Worm (Caenorhabditis elegans) whole organism, L3 larva: Measurements from ENCODE around the gene C35B1.5.

Experiments used
- R02D3.7 ChIP-seq: fragments of 150-350 bp; optimal IDR thresholded peaks from 2 replicates; lab custom pipeline; 2014; ENCODE audit warnings: missing biosample characterization, missing genetic modification characterization
- ZK546.5 ChIP-seq: sonication (generic microtip); optimal IDR thresholded peaks from 2 replicates; lab custom pipeline; 2017; ENCODE audit warnings: missing biosample characterization, missing genetic modification characterization
- aly-2 ChIP-seq: fragments of 150-350 bp; optimal IDR thresholded peaks from 2 replicates; lab custom pipeline; 2014; ENCODE audit warnings: missing biosample characterization, missing genetic modification characterization
- ama-1 ChIP-seq: fragments of 150-350 bp; optimal IDR thresholded peaks from 2 replicates; lab custom pipeline; 2018
- ceh-16 ChIP-seq: sonication (generic microtip); optimal IDR thresholded peaks from 2 replicates; lab custom pipeline; 2017; ENCODE audit warnings: missing biosample characterization, missing genetic modification characterization
- ceh-28 ChIP-seq: fragments of 150-350 bp; optimal IDR thresholded peaks from 2 replicates; lab custom pipeline; 2014; ENCODE audit warnings: missing biosample characterization, missing genetic modification reagents, missing genetic modification characterization
- daf-12 ChIP-seq: fragments of 150-350 bp; optimal IDR thresholded peaks from 2 replicates; lab custom pipeline; 2014; ENCODE audit warnings: missing biosample characterization, missing genetic modification reagents, missing genetic modification characterization
- egl-27 ChIP-seq: sonication (generic microtip); optimal IDR thresholded peaks from 4 replicates; lab custom pipeline; 2017; ENCODE audit warnings: missing biosample characterization, missing genetic modification reagents, missing genetic modification characterization
- egl-5 ChIP-seq: fragments of 150-350 bp; optimal IDR thresholded peaks from 2 replicates; lab custom pipeline; 2017; ENCODE audit warnings: missing biosample characterization, missing genetic modification reagents, missing genetic modification characterization, inconsistent platforms
- elt-1 ChIP-seq: fragments of 150-350 bp; optimal IDR thresholded peaks from 2 replicates; lab custom pipeline; 2014; ENCODE audit warnings: missing biosample characterization, missing genetic modification characterization
- elt-2 ChIP-seq: sonication (generic microtip); optimal IDR thresholded peaks from 2 replicates; lab custom pipeline; 2016; ENCODE audit warnings: missing genetic modification reagents, mild to moderate bottlenecking, missing genetic modification characterization, missing compliant biosample characterization
- elt-3 ChIP-seq, 3 experiments: fragments of 150-350 bp in 1 of 3; sonication (generic microtip) in 2 of 3; optimal IDR thresholded peaks; 2 replicates in 2 of 3; 4 replicates in 1 of 3; lab custom pipeline; 2014 to 2017; ENCODE audit warnings: missing biosample characterization in 3 of 3, missing genetic modification characterization in 3 of 3
- eor-1 ChIP-seq, 2 experiments: fragments of 150-350 bp; optimal IDR thresholded peaks; 2 replicates each; lab custom pipeline; 2014 to 2018; ENCODE audit warnings: missing biosample characterization in 2 of 2, missing genetic modification characterization in 2 of 2
- fkh-10 ChIP-seq: sonication (generic microtip); optimal IDR thresholded peaks from 2 replicates; lab custom pipeline; 2017; ENCODE audit warnings: missing biosample characterization, missing genetic modification reagents, missing genetic modification characterization
- fkh-2 ChIP-seq: fragments of 150-350 bp; optimal IDR thresholded peaks from 2 replicates; lab custom pipeline; 2014; ENCODE audit warnings: missing biosample characterization, missing genetic modification reagents, missing genetic modification characterization
- fos-1 ChIP-seq: fragments of 150-350 bp; optimal IDR thresholded peaks from 2 replicates; lab custom pipeline; 2014; ENCODE audit warnings: missing biosample characterization, missing genetic modification characterization
- jun-1 ChIP-seq: fragments of 150-350 bp; optimal IDR thresholded peaks from 2 replicates; lab custom pipeline; 2014; ENCODE audit warnings: missing biosample characterization, missing genetic modification reagents, missing genetic modification characterization
- lin-39 ChIP-seq: fragments of 150-350 bp; optimal IDR thresholded peaks from 2 replicates; lab custom pipeline; 2018; ENCODE audit warnings: missing biosample characterization, missing genetic modification reagents, missing genetic modification characterization
- lsy-12 ChIP-seq: sonication (generic microtip); optimal IDR thresholded peaks from 2 replicates; lab custom pipeline; 2016; ENCODE audit warnings: mild to moderate bottlenecking, missing genetic modification characterization, missing compliant biosample characterization
- mdl-1 ChIP-seq: fragments of 150-350 bp; optimal IDR thresholded peaks from 2 replicates; lab custom pipeline; 2014; ENCODE audit warnings: missing biosample characterization, missing genetic modification characterization
- mml-1 ChIP-seq: fragments of 150-350 bp; sonication (generic microtip); optimal IDR thresholded peaks from 3 replicates; lab custom pipeline; 2014; ENCODE audit warnings: missing biosample characterization, missing genetic modification characterization
- nfya-1 ChIP-seq: sonication (generic microtip); optimal IDR thresholded peaks from 2 replicates; lab custom pipeline; 2017; ENCODE audit warnings: missing genetic modification characterization, mild to moderate bottlenecking, missing compliant biosample characterization, antibody characterized with exemption, moderate library complexity; ENCODE audit not compliant: insufficient read depth
- nhr-11 ChIP-seq: fragments of 150-350 bp; optimal IDR thresholded peaks from 2 replicates; lab custom pipeline; 2014; ENCODE audit warnings: missing biosample characterization, missing genetic modification characterization
- nhr-12 ChIP-seq: fragments of 150-350 bp; optimal IDR thresholded peaks from 2 replicates; lab custom pipeline; 2014; ENCODE audit warnings: missing biosample characterization, missing genetic modification characterization
- nhr-23 ChIP-seq: fragments of 150-350 bp; optimal IDR thresholded peaks from 2 replicates; lab custom pipeline; 2014; ENCODE audit warnings: missing biosample characterization, missing genetic modification reagents, missing genetic modification characterization
- nhr-28 ChIP-seq: fragments of 150-350 bp; optimal IDR thresholded peaks from 2 replicates; lab custom pipeline; 2014; ENCODE audit warnings: missing biosample characterization, missing genetic modification characterization
- nhr-43 ChIP-seq: sonication (generic microtip); optimal IDR thresholded peaks from 2 replicates; lab custom pipeline; 2016; ENCODE audit warnings: mild to moderate bottlenecking, missing genetic modification characterization, missing compliant biosample characterization; ENCODE audit not compliant: poor library complexity, severe bottlenecking
- nhr-67 ChIP-seq: fragments of 150-350 bp; optimal IDR thresholded peaks from 2 replicates; lab custom pipeline; 2014; ENCODE audit warnings: missing biosample characterization, missing genetic modification characterization
- nhr-76 ChIP-seq: fragments of 150-350 bp; sonication (generic microtip); optimal IDR thresholded peaks from 5 replicates; lab custom pipeline; 2014; ENCODE audit warnings: missing biosample characterization, missing genetic modification characterization
- pha-4 ChIP-seq: fragments of 150-350 bp; optimal IDR thresholded peaks from 2 replicates; lab custom pipeline; 2014; ENCODE audit warnings: missing biosample characterization, missing genetic modification reagents, missing genetic modification characterization
- pqm-1 ChIP-seq: fragments of 150-350 bp; optimal IDR thresholded peaks from 2 replicates; lab custom pipeline; 2017; ENCODE audit warnings: missing biosample characterization, missing genetic modification characterization, inconsistent platforms
- sea-2 ChIP-seq: fragments of 150-350 bp; sonication (generic microtip); optimal IDR thresholded peaks from 4 replicates; lab custom pipeline; 2014; ENCODE audit warnings: missing biosample characterization, missing genetic modification reagents, missing genetic modification characterization
- skn-1 ChIP-seq: fragments of 150-350 bp; optimal IDR thresholded peaks from 2 replicates; lab custom pipeline; 2014; ENCODE audit warnings: missing biosample characterization, missing genetic modification characterization
- snpc-4 ChIP-seq: fragments of 150-350 bp; optimal IDR thresholded peaks from 2 replicates; lab custom pipeline; 2014; ENCODE audit warnings: missing biosample characterization, missing genetic modification characterization
- tbx-2 ChIP-seq: sonication (generic microtip); optimal IDR thresholded peaks from 2 replicates; lab custom pipeline; 2016; ENCODE audit warnings: mild to moderate bottlenecking, missing genetic modification characterization, missing compliant biosample characterization
- unc-39 ChIP-seq: sonication (generic microtip); optimal IDR thresholded peaks from 4 replicates; lab custom pipeline; 2017; ENCODE audit warnings: missing biosample characterization, missing genetic modification characterization
- unc-62 ChIP-seq: fragments of 150-350 bp; sonication (generic microtip); optimal IDR thresholded peaks from 4 replicates; lab custom pipeline; 2014; ENCODE audit warnings: missing biosample characterization, missing genetic modification reagents, missing genetic modification characterization
- ztf-4 ChIP-seq: fragments of 150-350 bp; optimal IDR thresholded peaks from 2 replicates; lab custom pipeline; 2014; ENCODE audit warnings: missing biosample characterization, missing genetic modification characterization

The C35B1.5 gene

ce11 chrIV:4070810-4071209 is 13.2 kb downstream of the C35B1.5 start:
- TF ChIP-seq fos-1 (tag; lab: Kevin White, UChicago) (no peak), jun-1 (tag; lab: Kevin White, UChicago) (no peak), egl-5 (tag; lab: Kevin White, UChicago) (no peak), snpc-4 (no peak), sea-2 (GFP tag; lab: Kevin White, UChicago) (no peak), ztf-4 (tag; lab: Kevin White, UChicago) (no peak), nhr-28 (tag; lab: Kevin White, UChicago) (no peak), ceh-16 (tag; lab: Kevin White, UChicago) (no peak), mml-1 (tag; lab: Kevin White, UChicago) (no peak), lsy-12 (tag; lab: Kevin White, UChicago) (no peak), R02D3.7 (tag; lab: Kevin White, UChicago) (no peak), elt-3 (tag; optimal IDR thresholded peaks at IDR 0.05; lab: Kevin White, UChicago) (no peak), tbx-2 (tag; lab: Kevin White, UChicago) (no peak), fkh-10 (GFP tag; lab: Kevin White, UChicago) (no peak), eor-1 (tag; optimal IDR thresholded peaks at IDR 0.05; lab: Kevin White, UChicago) (no peak), unc-62 (no peak)

ce11 chrIV:4068480-4068879 is 15.5 kb downstream of the C35B1.5 start, which contains the start of gene fbxb-55:
Gene fbxb-55 (plus strand): TSS chrIV:4068780.
- TF ChIP-seq elt-1 (tag; lab: Kevin White, UChicago) (no peak), pha-4 (tag; lab: Kevin White, UChicago) (no peak), nhr-43 (no peak), sea-2 (GFP tag; lab: Kevin White, UChicago) (no peak)
- TF ChIP-seq, all 47 proteins: peak for 0

- TF ChIP-seq elt-3 (tag; optimal IDR thresholded peaks at IDR 0.05; lab: Kevin White, UChicago) (no peak), pqm-1 (tag; lab: Kevin White, UChicago) (no peak), egl-27 (no peak), sea-2 (GFP tag; lab: Kevin White, UChicago) (no peak), nhr-11 (no peak), unc-39 (tag; lab: Kevin White, UChicago) (no peak), elt-2 (tag; lab: Kevin White, UChicago) (no peak), ama-1 (no peak), daf-12 (no peak), ceh-28 (tag; lab: Kevin White, UChicago) (no peak), ztf-4 (tag; lab: Kevin White, UChicago) (no peak), nhr-12 (no peak), egl-5 (tag; lab: Kevin White, UChicago) (no peak), lin-39 (tag; lab: Kevin White, UChicago) (no peak), R02D3.7 (tag; lab: Kevin White, UChicago) (no peak), aly-2 (no peak), fkh-10 (GFP tag; lab: Kevin White, UChicago) (no peak), lsy-12 (tag; lab: Kevin White, UChicago) (no peak)
Measured at ce11 chrIV:4067336-4067735, 16.7 kb downstream of the C35B1.5 start.

- TF ChIP-seq fos-1 (tag; lab: Kevin White, UChicago) (no peak), nhr-12 (no peak), tbx-2 (tag; lab: Kevin White, UChicago) (no peak), mdl-1 (tag; lab: Kevin White, UChicago) (no peak), nhr-67 (tag; lab: Kevin White, UChicago) (no peak), nfya-1 (tag; lab: Kevin White, UChicago) (no peak), nhr-76 (no peak), nhr-23 (no peak), snpc-4 (no peak)
Measured at ce11 chrIV:4063573-4063972, 20.4 kb downstream of the C35B1.5 start, which contains the start of gene ilys-6. Gene ilys-6 (minus strand): TSS chrIV:4063673.

- TF ChIP-seq fkh-2 (tag; lab: Kevin White, UChicago) (no peak), mml-1 (tag; lab: Kevin White, UChicago) (no peak), egl-27 (no peak), skn-1 (tag; lab: Kevin White, UChicago) (no peak), nhr-12 (no peak), pqm-1 (tag; lab: Kevin White, UChicago) (no peak), ZK546.5 (no peak)
Measured at ce11 chrIV:4055297-4055696, 28.7 kb downstream of the C35B1.5 start.
